Fruit fly (Drosophila melanogaster) S2 (cell line): ENCODE results near the gene CG43965.

Source experiments
- CG8478 ChIP-seq: fragments of >200 bp; optimal IDR thresholded peaks from 2 replicates; lab custom pipeline; 2018
- CTCF ChIP-seq, 2 experiments: fragments of >200 bp; optimal IDR thresholded peaks; 2 replicates each; lab custom pipeline; 2018

dm6 chr3L:8729565-8729964, 4.0 kb upstream of the CG43965 start, which contains the start of gene Cp19:
- no peak for TF ChIP-seq CG8478
- TF ChIP-seq CTCF (optimal IDR thresholded peaks at IDR 0.05; lab: Kevin White, UChicago), result no peak
